Fruit fly (Drosophila melanogaster) whole organism, prepupa: ENCODE measurements around the gene Hyls1.

ENCODE experiments used
- Blimp-1 ChIP-seq: fragments of 200-800 bp; sonication (Bioruptor generic); optimal IDR thresholded peaks from 3 replicates; lab custom pipeline; 2017; ENCODE audit warnings: missing biosample characterization, missing genetic modification characterization, mild to moderate bottlenecking, moderate library complexity, missing genetic modification reagents
- CG4318 ChIP-seq: fragments of 200-800 bp; sonication (Bioruptor generic); optimal IDR thresholded peaks from 3 replicates; lab custom pipeline; 2017; ENCODE audit warnings: missing biosample characterization, mild to moderate bottlenecking, missing genetic modification characterization
- Ets96B ChIP-seq: fragments of 200-800 bp; optimal IDR thresholded peaks from 2 replicates; lab custom pipeline; 2019; ENCODE audit warnings: missing biosample characterization, mild to moderate bottlenecking, missing genetic modification characterization, moderate library complexity
- Gug ChIP-seq: fragments of 200-800 bp; sonication (Bioruptor generic); IDR thresholded peaks from 2 replicates; pipeline ENCODE4 v1.3.6; 2022; ENCODE audit warnings: missing biosample characterization, missing genetic modification characterization
- Hr39 ChIP-seq: fragments of 200-800 bp; sonication (Bioruptor generic); optimal IDR thresholded peaks from 2 replicates; lab custom pipeline; 2016; ENCODE audit warnings: missing biosample characterization, missing genetic modification characterization
- OdsH ChIP-seq: fragments of 200-800 bp; sonication (Bioruptor generic); optimal IDR thresholded peaks from 3 replicates; lab custom pipeline; 2016; ENCODE audit warnings: missing biosample characterization, missing genetic modification characterization
- Sox15 ChIP-seq: fragments of 200-800 bp; sonication (Bioruptor generic); optimal IDR thresholded peaks from 3 replicates; lab custom pipeline; 2016; ENCODE audit warnings: missing biosample characterization, missing genetic modification characterization
- net ChIP-seq: fragments of 200-800 bp; sonication (Bioruptor generic); optimal IDR thresholded peaks from 3 replicates; lab custom pipeline; 2016; ENCODE audit warnings: missing biosample characterization, missing genetic modification characterization

DNA sequence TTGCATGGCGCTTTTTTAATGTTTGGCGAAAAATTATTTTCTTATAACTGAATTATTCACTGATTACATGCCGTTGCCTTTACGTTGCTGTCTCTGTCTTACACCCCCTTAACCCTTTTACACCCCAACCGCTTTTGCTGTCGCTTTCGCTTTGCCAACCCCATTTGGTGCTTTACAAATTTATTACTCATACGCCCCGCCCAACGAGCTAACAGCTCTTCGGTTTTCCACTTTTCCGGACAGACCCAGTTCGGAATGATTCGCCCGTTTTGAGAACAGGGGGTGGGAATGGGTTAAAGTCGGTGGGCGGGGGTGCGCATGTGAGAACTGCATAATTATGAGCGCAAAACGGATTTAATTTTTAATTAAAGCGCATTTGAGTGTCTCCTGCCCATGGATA, 28.5 kb upstream of the Hyls1 start:
- TF ChIP-seq net (GFP tag; lab: Kevin White, UChicago) (no peak), OdsH (GFP tag; lab: Kevin White, UChicago) (no peak), Blimp-1 (no peak), Hr39 (GFP tag; lab: Kevin White, UChicago) (no peak), Ets96B (tag; lab: Kevin White, UChicago) (no peak), CG4318 (GFP tag; lab: Kevin White, UChicago) (no peak), Gug (GFP tag; lab: Robert Waterston, UW) (no peak), Sox15 (GFP tag; lab: Kevin White, UChicago) (no peak)
